Worm (Caenorhabditis elegans): Measurements from ENCODE around the gene T10D4.14.
"Not testable (repeated sequence)": the region's sequence is repeated elsewhere in the genome, so short reads cannot be mapped to it uniquely, and the experiment has no call there.

DNA sequence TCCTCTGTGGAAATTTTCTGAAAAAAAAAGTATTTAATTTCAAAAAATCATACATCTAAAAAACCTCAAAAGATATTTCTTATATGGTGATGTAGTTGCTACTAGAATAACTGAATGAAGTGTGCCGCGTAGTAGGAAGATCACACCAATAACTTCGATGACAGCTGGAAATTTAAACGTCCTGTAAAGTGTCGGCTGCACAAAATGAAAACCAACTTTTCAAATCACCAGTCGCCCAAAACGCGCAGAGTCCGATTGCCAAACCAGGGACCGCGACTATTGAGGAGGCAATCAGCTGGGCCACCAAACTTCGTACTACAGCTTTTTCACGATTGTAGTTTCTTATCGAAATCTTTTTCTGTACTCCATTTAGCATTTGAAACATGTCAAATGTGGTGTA, 49.7 kb upstream of the T10D4.14 start, which contains the start of gene sri-48:
- TF ChIP-seq W03F9.2, him-1 (tag; optimal IDR thresholded peaks at IDR 0.05): not testable (repeated sequence)
